Fruit fly (Drosophila melanogaster): ENCODE measurements around the gene rept.

Gene rept

dm6 chr3L:19293178-19293741, 38.1 kb downstream of the rept start:
- TF ChIP-seq CG8478 (optimal IDR thresholded peaks at IDR 0.05) (no peak), EcR (GFP tag; optimal IDR thresholded peaks at IDR 0.05) (peak in 1 of 2 experiments; percentile 18)

DNA sequence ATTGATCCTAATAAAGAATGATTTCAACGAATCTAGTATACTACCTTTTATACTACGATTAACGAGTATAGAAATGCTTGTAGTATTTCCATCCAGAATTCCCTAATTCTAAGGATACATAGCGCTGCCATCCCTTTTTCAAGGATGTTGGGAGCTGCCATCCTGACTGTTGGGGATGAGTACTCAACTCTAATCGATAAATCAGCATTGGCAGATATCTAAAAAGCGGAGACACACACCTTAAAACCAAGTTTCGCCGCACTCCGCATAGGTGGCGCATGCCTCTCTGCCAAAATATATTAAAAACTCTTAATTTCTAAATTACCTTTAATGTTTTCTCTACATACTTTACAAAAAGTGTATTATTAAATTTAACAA, 39.1 kb downstream of the rept start, which contains the start of gene fal:
fal (plus strand) TSS at position 330 of the 378 bp plus-strand sequence.
- TF ChIP-seq Dll (optimal IDR thresholded peaks at IDR 0.05) = no peak
- no peak for TF ChIP-seq CG8478 (optimal IDR thresholded peaks at IDR 0.05)
- TF ChIP-seq pan (optimal IDR thresholded peaks at IDR 0.05) = no peak
- TF ChIP-seq usp (GFP tag; optimal IDR thresholded peaks at IDR 0.05) = no peak
- no peak for TF ChIP-seq EcR (GFP tag; optimal IDR thresholded peaks at IDR 0.05)
- no peak for TF ChIP-seq psq (optimal IDR thresholded peaks at IDR 0.05)

DNA sequence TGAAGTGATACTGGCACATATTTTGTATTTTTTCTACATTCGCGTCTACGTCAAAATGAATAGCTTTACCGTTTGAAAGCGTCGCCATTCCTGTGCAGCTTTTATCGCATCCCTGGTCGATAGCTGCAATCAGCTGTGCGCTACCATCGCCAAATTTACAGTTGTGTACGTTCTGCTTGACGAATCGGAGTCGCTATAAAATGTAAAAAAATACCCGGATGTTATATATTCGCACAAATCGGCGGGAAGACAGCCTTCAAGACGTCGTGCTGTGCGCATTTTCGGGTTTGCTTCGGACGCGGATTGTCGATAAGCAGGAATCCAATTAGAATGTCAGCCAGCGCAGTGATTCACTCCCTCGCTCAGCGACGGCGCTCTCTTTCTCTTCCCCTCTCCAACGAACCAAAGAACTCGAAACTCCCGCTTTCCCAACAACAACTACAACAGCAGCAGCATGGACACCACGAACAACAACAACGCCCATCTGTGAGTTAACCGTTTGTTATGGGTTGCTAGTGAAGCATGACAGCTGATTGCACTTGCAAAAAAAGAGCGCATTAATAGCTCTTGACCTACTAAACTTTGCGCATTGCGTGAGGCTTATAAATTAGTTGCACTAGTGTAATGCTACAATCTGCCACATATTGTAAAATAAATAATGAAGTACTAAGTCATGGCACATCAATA, 39.6 kb downstream of the rept start:
- TF ChIP-seq CG8478 (optimal IDR thresholded peaks at IDR 0.05) (no peak), psq (optimal IDR thresholded peaks at IDR 0.05) (no peak), Dll (optimal IDR thresholded peaks at IDR 0.05) (no peak)
